Fruit fly (Drosophila melanogaster) whole organism, embryonic: ENCODE measurements around the gene CG15530.

Source experiments
- Awh ChIP-seq: fragments of 200-800 bp; sonication (Bioruptor generic); IDR thresholded peaks from 2 replicates; pipeline ENCODE4, ENCODE4 v1.3.6; 2022; ENCODE audit warnings: missing biosample characterization, missing genetic modification characterization
- CG10543 ChIP-seq: fragments of 200-800 bp; sonication (Bioruptor generic); optimal IDR thresholded peaks from 3 replicates; lab custom pipeline; 2017; ENCODE audit warnings: missing biosample characterization, mild to moderate bottlenecking, missing genetic modification characterization, moderate library complexity
- CG11504 ChIP-seq: fragments of 200-800 bp; sonication (Bioruptor generic); optimal IDR thresholded peaks from 3 replicates; lab custom pipeline; 2019; ENCODE audit warnings: missing biosample characterization, mild to moderate bottlenecking, missing genetic modification characterization, moderate library complexity
- CG11696 ChIP-seq: fragments of 200-800 bp; sonication (Bioruptor generic); IDR thresholded peaks from 2 replicates; pipeline ENCODE4 v1.3.6; 2022; ENCODE audit warnings: missing biosample characterization, missing genetic modification characterization
- CG13296 ChIP-seq: fragments of 200-800 bp; sonication (Bioruptor generic); optimal IDR thresholded peaks from 3 replicates; lab custom pipeline; 2018; ENCODE audit warnings: missing biosample characterization, mild to moderate bottlenecking, missing genetic modification characterization
- CG15269 ChIP-seq: fragments of 200-800 bp; sonication (Bioruptor generic); optimal IDR thresholded peaks from 2 replicates; lab custom pipeline; 2018; ENCODE audit warnings: missing biosample characterization, mild to moderate bottlenecking, missing genetic modification characterization, moderate library complexity
- CG16813 ChIP-seq: fragments of 200-800 bp; sonication (Bioruptor generic); IDR thresholded peaks from 3 replicates; pipeline ENCODE4 v1.3.6; 2022; ENCODE audit warnings: missing biosample characterization, missing genetic modification characterization; ENCODE audit not compliant: partially characterized antibody
- CG17568 ChIP-seq: fragments of 200-800 bp; sonication (Bioruptor generic); optimal IDR thresholded peaks from 2 replicates; lab custom pipeline; 2018; ENCODE audit warnings: missing biosample characterization, mild to moderate bottlenecking, missing genetic modification characterization, moderate library complexity
- CG18262 ChIP-seq: fragments of 200-800 bp; optimal IDR thresholded peaks from 3 replicates; lab custom pipeline; 2019; ENCODE audit warnings: missing biosample characterization, mild to moderate bottlenecking, missing genetic modification characterization, moderate library complexity
- CG18764 ChIP-seq: fragments of 200-800 bp; sonication (Bioruptor generic); optimal IDR thresholded peaks from 3 replicates; lab custom pipeline; 2016; ENCODE audit warnings: missing biosample characterization, missing genetic modification characterization
- CG2116 ChIP-seq: fragments of 200-800 bp; sonication (Bioruptor generic); optimal IDR thresholded peaks from 3 replicates; lab custom pipeline; 2018; ENCODE audit warnings: missing biosample characterization, mild to moderate bottlenecking, missing genetic modification characterization
- CG2889 ChIP-seq: fragments of 200-800 bp; sonication (Bioruptor generic); IDR thresholded peaks from 3 replicates; pipeline ENCODE4 v1.3.6; 2022; ENCODE audit warnings: missing biosample characterization, missing genetic modification characterization
- CG30020 ChIP-seq: fragments of 200-800 bp; optimal IDR thresholded peaks from 2 replicates; lab custom pipeline; 2019; ENCODE audit warnings: missing biosample characterization, mild to moderate bottlenecking, missing genetic modification characterization, moderate library complexity
- CG31441 ChIP-seq: fragments of 200-800 bp; sonication (Bioruptor generic); IDR thresholded peaks from 2 replicates; pipeline ENCODE4 v1.3.6; 2022; ENCODE audit warnings: missing biosample characterization, missing genetic modification characterization
- CG34376 ChIP-seq: fragments of 200-800 bp; sonication (Bioruptor generic); optimal IDR thresholded peaks from 2 replicates; lab custom pipeline; 2018; ENCODE audit warnings: missing biosample characterization, mild to moderate bottlenecking, missing genetic modification characterization
- CG7357 ChIP-seq: fragments of 200-800 bp; sonication (Bioruptor generic); IDR thresholded peaks from 3 replicates; pipeline ENCODE4 v1.3.6; 2022; ENCODE audit warnings: missing biosample characterization, missing genetic modification characterization
- CG8388 ChIP-seq: fragments of 200-800 bp; sonication (Bioruptor generic); optimal IDR thresholded peaks from 2 replicates; lab custom pipeline; 2019; ENCODE audit warnings: missing biosample characterization, mild to moderate bottlenecking, missing genetic modification characterization, moderate library complexity
- CG9932 ChIP-seq: fragments of 200-800 bp; sonication (Bioruptor generic); IDR thresholded peaks from 2 replicates; pipeline ENCODE4 v1.3.6; 2022; ENCODE audit warnings: missing biosample characterization, missing genetic modification characterization
- CrebB ChIP-seq: fragments of 200-800 bp; sonication (Bioruptor generic); optimal IDR thresholded peaks from 3 replicates; lab custom pipeline; 2018; ENCODE audit warnings: missing biosample characterization, mild to moderate bottlenecking, missing genetic modification characterization
- D19B ChIP-seq: fragments of 200-800 bp; sonication (Bioruptor generic); optimal IDR thresholded peaks from 2 replicates; lab custom pipeline; 2017; ENCODE audit warnings: missing biosample characterization, mild to moderate bottlenecking, missing genetic modification characterization
- Doc3 ChIP-seq: fragments of 200-800 bp; sonication (Bioruptor generic); IDR thresholded peaks from 3 replicates; pipeline ENCODE4 v1.3.6; 2022; ENCODE audit warnings: missing biosample characterization, missing genetic modification characterization; ENCODE audit not compliant: partially characterized antibody
- GATAe ChIP-seq: fragments of 200-800 bp; sonication (Bioruptor generic); conservative IDR thresholded peaks from 2 replicates; pipeline ENCODE4 v1.3.6; 2022; ENCODE audit warnings: missing biosample characterization, missing genetic modification characterization
- HLH54F ChIP-seq: fragments of 200-800 bp; sonication (Bioruptor generic); optimal IDR thresholded peaks from 3 replicates; lab custom pipeline; 2016; ENCODE audit warnings: missing biosample characterization, missing genetic modification characterization
- Hmr ChIP-seq: fragments of 200-800 bp; sonication (Bioruptor generic); optimal IDR thresholded peaks from 3 replicates; lab custom pipeline; 2017; ENCODE audit warnings: mild to moderate bottlenecking, missing biosample characterization, missing genetic modification reagents, missing genetic modification characterization
- Hr51 ChIP-seq, 2 experiments: fragments of 200-800 bp; sonication (Bioruptor generic); optimal IDR thresholded peaks; 2 replicates in 1 of 2; 3 replicates in 1 of 2; lab custom pipeline; 2016 to 2018; ENCODE audit warnings: missing biosample characterization in 2 of 2, missing genetic modification characterization in 2 of 2, mild to moderate bottlenecking in 1 of 2, moderate library complexity in 1 of 2
- Max ChIP-seq: fragments of 200-800 bp; sonication (Bioruptor generic); optimal IDR thresholded peaks from 2 replicates; lab custom pipeline; 2016; ENCODE audit warnings: missing biosample characterization, mild to moderate bottlenecking, missing genetic modification characterization
- Optix ChIP-seq: fragments of 200-800 bp; sonication (Bioruptor generic); IDR thresholded peaks from 3 replicates; pipeline ENCODE4 v1.3.6; 2022; ENCODE audit warnings: missing biosample characterization, missing genetic modification characterization
- al ChIP-seq: fragments of 200-800 bp; sonication (Bioruptor generic); IDR thresholded peaks from 2 replicates; pipeline ENCODE4 v1.3.6; 2022; ENCODE audit warnings: missing biosample characterization, missing genetic modification characterization
- cas ChIP-seq: fragments of 200-800 bp; sonication (Bioruptor generic); IDR thresholded peaks from 2 replicates; pipeline ENCODE4 v1.3.6; 2022; ENCODE audit warnings: missing biosample characterization, missing genetic modification characterization
- chif ChIP-seq, 2 experiments: fragments of 200-800 bp; sonication (Bioruptor generic); optimal IDR thresholded peaks; 3 replicates each; lab custom pipeline; 2016; ENCODE audit warnings: missing biosample characterization in 2 of 2, missing genetic modification characterization in 2 of 2
- ci ChIP-seq: fragments of 200-800 bp; sonication (Bioruptor generic); IDR thresholded peaks from 3 replicates; pipeline ENCODE4 v1.3.6; 2022; ENCODE audit warnings: missing biosample characterization, missing genetic modification characterization
- crp ChIP-seq, 2 experiments: fragments of 200-800 bp; sonication (Bioruptor generic); optimal IDR thresholded peaks; 2 replicates in 1 of 2; 3 replicates in 1 of 2; lab custom pipeline; 2017; ENCODE audit warnings: missing biosample characterization in 2 of 2, missing genetic modification characterization in 2 of 2, mild to moderate bottlenecking in 1 of 2, moderate library complexity in 1 of 2
- cwo ChIP-seq: fragments of 200-800 bp; sonication (Bioruptor generic); optimal IDR thresholded peaks from 3 replicates; lab custom pipeline; 2017; ENCODE audit warnings: missing biosample characterization, missing genetic modification characterization, mild to moderate bottlenecking, moderate library complexity, missing genetic modification reagents
- dati ChIP-seq: fragments of 200-800 bp; sonication (Bioruptor generic); IDR thresholded peaks from 2 replicates; pipeline ENCODE4 v1.3.6; 2022; ENCODE audit warnings: missing biosample characterization, missing genetic modification characterization
- fd3F ChIP-seq: fragments of 200-800 bp; sonication (Bioruptor generic); optimal IDR thresholded peaks from 2 replicates; lab custom pipeline; 2018; ENCODE audit warnings: missing biosample characterization, mild to moderate bottlenecking, missing genetic modification characterization, moderate library complexity
- gsb-n ChIP-seq: fragments of 200-800 bp; sonication (Bioruptor generic); optimal IDR thresholded peaks from 3 replicates; lab custom pipeline; 2018; ENCODE audit warnings: missing biosample characterization, mild to moderate bottlenecking, missing genetic modification characterization
- ham ChIP-seq: fragments of 200-800 bp; sonication (Bioruptor generic); IDR thresholded peaks from 2 replicates; pipeline ENCODE4 v1.3.6; 2022; ENCODE audit warnings: missing biosample characterization, missing genetic modification characterization
- lilli ChIP-seq: fragments of 200-800 bp; sonication (Bioruptor generic); optimal IDR thresholded peaks from 3 replicates; lab custom pipeline; 2016; ENCODE audit warnings: missing biosample characterization, missing genetic modification characterization
- mam ChIP-seq: fragments of 200-800 bp; sonication (Bioruptor generic); optimal IDR thresholded peaks from 3 replicates; lab custom pipeline; 2016; ENCODE audit warnings: missing biosample characterization, missing genetic modification characterization
- mirr ChIP-seq: fragments of 200-800 bp; sonication (Bioruptor generic); optimal IDR thresholded peaks from 3 replicates; lab custom pipeline; 2018; ENCODE audit warnings: missing biosample characterization, mild to moderate bottlenecking, missing genetic modification characterization
- row ChIP-seq: fragments of 200-800 bp; sonication (Bioruptor generic); IDR thresholded peaks from 3 replicates; pipeline ENCODE4 v1.3.6; 2022; ENCODE audit warnings: missing biosample characterization, missing genetic modification characterization
- sd ChIP-seq: fragments of 200-800 bp; sonication (Bioruptor generic); optimal IDR thresholded peaks from 3 replicates; lab custom pipeline; 2018; ENCODE audit warnings: missing biosample characterization, mild to moderate bottlenecking, missing genetic modification characterization, moderate library complexity
- sens-2 ChIP-seq: fragments of 200-800 bp; sonication (Bioruptor generic); IDR thresholded peaks from 2 replicates; pipeline ENCODE4 v1.3.6; 2022; ENCODE audit warnings: missing biosample characterization, missing genetic modification characterization
- sima ChIP-seq: fragments of 200-800 bp; sonication (Bioruptor generic); optimal IDR thresholded peaks from 2 replicates; lab custom pipeline; 2016; ENCODE audit warnings: missing biosample characterization, missing genetic modification characterization
- sug ChIP-seq: fragments of 200-800 bp; optimal IDR thresholded peaks from 2 replicates; lab custom pipeline; 2019; ENCODE audit warnings: missing biosample characterization, mild to moderate bottlenecking, missing genetic modification characterization, moderate library complexity
- usp ChIP-seq: fragments of >200 bp; optimal IDR thresholded peaks from 2 replicates; lab custom pipeline; 2017; ENCODE audit warnings: missing biosample characterization, missing genetic modification characterization
- vvl ChIP-seq: fragments of 200-800 bp; sonication (Bioruptor generic); IDR thresholded peaks from 2 replicates; pipeline ENCODE4 v1.3.6; 2022; ENCODE audit warnings: missing biosample characterization, missing genetic modification characterization
- zfh1 ChIP-seq: fragments of 200-800 bp; sonication (Bioruptor generic); IDR thresholded peaks from 3 replicates; pipeline ENCODE4 v1.3.6; 2022; ENCODE audit warnings: missing biosample characterization, missing genetic modification characterization
- zfh2 ChIP-seq: fragments of 200-800 bp; sonication (Bioruptor generic); optimal IDR thresholded peaks from 2 replicates; lab custom pipeline; 2016; ENCODE audit warnings: missing biosample characterization, missing genetic modification characterization

Gene CG15530

dm6 chr3R:30200091-30200698 is 22.5 kb downstream of the CG15530 start (continued):
- peak in 1 of 2 experiments; percentile 42 for TF ChIP-seq Hr51 (GFP tag; optimal IDR thresholded peaks at IDR 0.05; lab: Kevin White, UChicago)
- TF ChIP-seq row, result peak; percentile 72
- TF ChIP-seq Awh (GFP tag; lab: Robert Waterston, UW), result no peak
- TF ChIP-seq vvl (GFP tag; lab: Robert Waterston, UW), result peak; percentile 21; the same call in 1 of the 2 replicates
- peak; percentile 55; the same call in 1 of the 2 replicates for TF ChIP-seq al (GFP tag; lab: Robert Waterston, UW)
- peak; percentile 36 for TF ChIP-seq CG11504
- TF ChIP-seq ham (GFP tag; lab: Robert Waterston, UW), result 0 out of 2 replicates have a peak, but pooled peaks have one; percentile 5
- TF ChIP-seq HLH54F (GFP tag; lab: Kevin White, UChicago), result peak; percentile 44
- TF ChIP-seq crp (GFP tag; optimal IDR thresholded peaks at IDR 0.05; lab: Kevin White, UChicago), result no peak
- TF ChIP-seq lilli (GFP tag; lab: Kevin White, UChicago), result peak; percentile 18
- no peak for TF ChIP-seq CG11696 (GFP tag; lab: Robert Waterston, UW)
- TF ChIP-seq CrebB (tag; lab: Kevin White, UChicago), result no peak
- TF ChIP-seq CG13296 (GFP tag; lab: Kevin White, UChicago), result peak; percentile 52
- TF ChIP-seq fd3F, result no peak
- 0 out of 2 replicates have a peak, but pooled peaks have one; percentile 46 for TF ChIP-seq GATAe (GFP tag; lab: Robert Waterston, UW)
- no peak for TF ChIP-seq Max (GFP tag; lab: Kevin White, UChicago)
- peak; percentile 35 for TF ChIP-seq CG15269
- TF ChIP-seq CG7357 (GFP tag; lab: Robert Waterston, UW), result 0 out of 3 replicates have a peak, but pooled peaks have one; percentile 23
- TF ChIP-seq zfh2, result peak; percentile 11
- peak; percentile 26; the same call in 1 of the 3 replicates for TF ChIP-seq zfh1
- no peak for TF ChIP-seq cas (GFP tag; lab: Robert Waterston, UW)
- TF ChIP-seq CG18764 (GFP tag; lab: Kevin White, UChicago), result no peak
- no peak for TF ChIP-seq CG34376 (GFP tag; lab: Kevin White, UChicago)
- TF ChIP-seq CG16813 (GFP tag; lab: Robert Waterston, UW), result no peak
- TF ChIP-seq sd (tag; lab: Kevin White, UChicago), result peak; percentile 21
- TF ChIP-seq Optix (GFP tag; lab: Robert Waterston, UW), result 0 out of 3 replicates have a peak, but pooled peaks have one; percentile 31
- no peak for TF ChIP-seq CG18262
- peak; percentile 75 for TF ChIP-seq D19B
- TF ChIP-seq mirr (GFP tag; lab: Kevin White, UChicago), result peak; percentile 22
- no peak for TF ChIP-seq sens-2 (GFP tag; lab: Robert Waterston, UW)
- TF ChIP-seq Doc3, result no peak
- peak; percentile 38 for TF ChIP-seq mam (GFP tag; lab: Kevin White, UChicago)
- peak; percentile 54 for TF ChIP-seq Hmr (GFP tag; lab: Kevin White, UChicago)
- TF ChIP-seq ci (GFP tag; lab: Robert Waterston, UW), result 0 out of 3 replicates have a peak, but pooled peaks have one; percentile 30
- 0 out of 3 replicates have a peak, but pooled peaks have one; percentile 47 for TF ChIP-seq CG2889 (GFP tag; lab: Robert Waterston, UW)
- no peak for TF ChIP-seq sima
- TF ChIP-seq cwo (GFP tag; lab: Kevin White, UChicago), result peak; percentile 82
- no peak for TF ChIP-seq CG2116 (GFP tag; lab: Kevin White, UChicago)
- no peak for TF ChIP-seq chif (GFP tag; optimal IDR thresholded peaks at IDR 0.05; lab: Kevin White, UChicago)
- peak; percentile 56 for TF ChIP-seq CG9932 (GFP tag; lab: Robert Waterston, UW)
- TF ChIP-seq sug, result peak; percentile 89
- TF ChIP-seq CG17568 (GFP tag; lab: Kevin White, UChicago), result no peak
- TF ChIP-seq CG30020 (tag; lab: Kevin White, UChicago), result no peak
- peak; percentile 6 for TF ChIP-seq CG8388
- no peak for TF ChIP-seq CG31441
- no peak for TF ChIP-seq usp (GFP tag; lab: Kevin White, UChicago)
- peak; percentile 52 for TF ChIP-seq CG10543 (GFP tag; lab: Kevin White, UChicago)
- TF ChIP-seq dati, result no peak
- no peak for TF ChIP-seq gsb-n (tag; lab: Kevin White, UChicago)
